Fruit fly (Drosophila melanogaster) whole organism, wandering third instar larva: ENCODE data around the gene Pax.

Experiments
- Abd-B ChIP-seq: fragments of >200 bp; optimal IDR thresholded peaks from 2 replicates; lab custom pipeline; 2017; ENCODE audit warnings: missing biosample characterization, missing genetic modification characterization
- CG32264 ChIP-seq: fragments of 200-800 bp; sonication (Bioruptor generic); optimal IDR thresholded peaks from 2 replicates; lab custom pipeline; 2016; ENCODE audit warnings: missing biosample characterization, missing genetic modification characterization
- CG9705 ChIP-seq: fragments of 200-800 bp; sonication (Bioruptor generic); optimal IDR thresholded peaks from 2 replicates; lab custom pipeline; 2018; ENCODE audit warnings: missing biosample characterization, mild to moderate bottlenecking, missing genetic modification characterization
- CrebA ChIP-seq: fragments of 200-800 bp; sonication (Bioruptor generic); optimal IDR thresholded peaks from 2 replicates; lab custom pipeline; 2016; ENCODE audit warnings: missing biosample characterization, mild to moderate bottlenecking, missing genetic modification characterization, borderline replicate concordance
- Dfd ChIP-seq: fragments of >200 bp; optimal IDR thresholded peaks from 2 replicates; lab custom pipeline; 2017; ENCODE audit warnings: missing biosample characterization, missing genetic modification characterization
- Dif ChIP-seq: fragments of 200-275, 200-300 bp; sonication (Bioruptor generic); optimal IDR thresholded peaks from 2 replicates; lab custom pipeline; 2018; ENCODE audit warnings: missing biosample characterization, missing genetic modification characterization; ENCODE audit not compliant: partially characterized antibody
- GATAd ChIP-seq: sonication (Bioruptor generic); optimal IDR thresholded peaks from 2 replicates; lab custom pipeline; 2016; ENCODE audit warnings: missing biosample characterization, missing genetic modification characterization
- HLH106 ChIP-seq: fragments of 200-800 bp; optimal IDR thresholded peaks from 3 replicates; lab custom pipeline; 2019; ENCODE audit warnings: missing biosample characterization, mild to moderate bottlenecking, missing genetic modification characterization, moderate library complexity
- Hnf4 ChIP-seq: fragments of 200-800 bp; sonication (Bioruptor generic); optimal IDR thresholded peaks from 2 replicates; lab custom pipeline; 2016; ENCODE audit warnings: missing biosample characterization, mild to moderate bottlenecking, missing genetic modification characterization
- Hr78 ChIP-seq: fragments of >200 bp; optimal IDR thresholded peaks from 2 replicates; lab custom pipeline; 2017; ENCODE audit warnings: missing biosample characterization, missing genetic modification characterization
- Hr83 ChIP-seq: fragments of 200-300 bp; sonication (Bioruptor generic); optimal IDR thresholded peaks from 2 replicates; lab custom pipeline; 2016; ENCODE audit warnings: missing biosample characterization, mild to moderate bottlenecking, missing genetic modification characterization, moderate library complexity; ENCODE audit not compliant: poor library complexity, severe bottlenecking
- Jra ChIP-seq: sonication (Bioruptor generic); optimal IDR thresholded peaks from 2 replicates; lab custom pipeline; 2016; ENCODE audit warnings: missing biosample characterization, missing genetic modification characterization
- Mio ChIP-seq: sonication (Bioruptor generic); optimal IDR thresholded peaks from 2 replicates; lab custom pipeline; 2016; ENCODE audit warnings: missing biosample characterization, missing genetic modification characterization
- OdsH ChIP-seq: fragments of 200-800 bp; sonication (Bioruptor generic); optimal IDR thresholded peaks from 2 replicates; lab custom pipeline; 2016; ENCODE audit warnings: missing biosample characterization, mild to moderate bottlenecking, missing genetic modification characterization
- Rel ChIP-seq, 2 experiments: fragments of 200-800 bp; sonication (Bioruptor generic) in 1 of 2; optimal IDR thresholded peaks; 2 replicates in 1 of 2; 3 replicates in 1 of 2; lab custom pipeline; 2016 to 2019; ENCODE audit warnings: mild to moderate bottlenecking in 2 of 2, missing biosample characterization in 2 of 2, missing genetic modification characterization in 2 of 2, moderate library complexity in 1 of 2
- Sp1 ChIP-seq: fragments of 200-800 bp; sonication (Bioruptor generic); optimal IDR thresholded peaks from 3 replicates; lab custom pipeline; 2019; ENCODE audit warnings: missing biosample characterization, mild to moderate bottlenecking, missing genetic modification characterization, moderate library complexity
- Vsx2 ChIP-seq: fragments of 200-300, 225-300 bp; sonication (Bioruptor generic); optimal IDR thresholded peaks from 2 replicates; lab custom pipeline; 2018; ENCODE audit warnings: missing biosample characterization, missing genetic modification characterization; ENCODE audit not compliant: partially characterized antibody
- br ChIP-seq: fragments of 200-800 bp; sonication (Bioruptor generic); optimal IDR thresholded peaks from 2 replicates; lab custom pipeline; 2016; ENCODE audit warnings: missing biosample characterization, missing genetic modification characterization
- brk ChIP-seq: fragments of 200-800 bp; sonication (Bioruptor generic); optimal IDR thresholded peaks from 2 replicates; lab custom pipeline; 2016; ENCODE audit warnings: missing biosample characterization, mild to moderate bottlenecking, missing genetic modification characterization
- dl ChIP-seq, 2 experiments: fragments of 175-275, 200-275 bp in 1 of 2; fragments of 200-275 bp in 1 of 2; sonication (Bioruptor generic); optimal IDR thresholded peaks; lab custom pipeline; 2018; ENCODE audit warnings: mild to moderate bottlenecking in 2 of 2, missing biosample characterization in 2 of 2, missing genetic modification characterization in 2 of 2, moderate library complexity in 2 of 2; ENCODE audit not compliant: partially characterized antibody in 2 of 2, insufficient read depth in 1 of 2
- dmrt93B ChIP-seq: fragments of 200-800 bp; sonication (Bioruptor generic); optimal IDR thresholded peaks from 2 replicates; lab custom pipeline; 2018; ENCODE audit warnings: missing biosample characterization, mild to moderate bottlenecking, missing genetic modification characterization
- dsf ChIP-seq: sonication (Bioruptor generic); optimal IDR thresholded peaks from 2 replicates; lab custom pipeline; 2016; ENCODE audit warnings: missing biosample characterization, missing genetic modification characterization, borderline replicate concordance
- ey ChIP-seq: fragments of 200-800 bp; sonication (Bioruptor generic); optimal IDR thresholded peaks from 2 replicates; lab custom pipeline; 2016; ENCODE audit warnings: missing biosample characterization, missing genetic modification characterization
- foxo ChIP-seq, 2 experiments: fragments of 200-800 bp; sonication (Bioruptor generic); optimal IDR thresholded peaks; 2 replicates in 1 of 2; 3 replicates in 1 of 2; lab custom pipeline; 2016 to 2017; ENCODE audit warnings: missing biosample characterization in 2 of 2, missing genetic modification characterization in 2 of 2
- fru ChIP-seq: fragments of 200-800 bp; sonication (Bioruptor generic); optimal IDR thresholded peaks from 3 replicates; lab custom pipeline; 2016; ENCODE audit warnings: missing biosample characterization, mild to moderate bottlenecking, missing genetic modification characterization
- h ChIP-seq: fragments of 200-800 bp; sonication (Bioruptor generic); optimal IDR thresholded peaks from 3 replicates; lab custom pipeline; 2016; ENCODE audit warnings: missing biosample characterization, mild to moderate bottlenecking, missing genetic modification characterization
- jim ChIP-seq: fragments of 175-275, 200-325 bp; sonication (Bioruptor generic); optimal IDR thresholded peaks from 2 replicates; lab custom pipeline; 2016; ENCODE audit warnings: missing biosample characterization, mild to moderate bottlenecking, missing genetic modification characterization
- lola ChIP-seq: fragments of >200 bp; optimal IDR thresholded peaks from 2 replicates; lab custom pipeline; 2017; ENCODE audit warnings: missing biosample characterization, missing genetic modification characterization
- pan ChIP-seq: fragments of >200 bp; optimal IDR thresholded peaks from 2 replicates; lab custom pipeline; 2017
- psq ChIP-seq: fragments of 200-800 bp; sonication (Bioruptor generic); optimal IDR thresholded peaks from 3 replicates; lab custom pipeline; 2017; ENCODE audit warnings: missing biosample characterization, mild to moderate bottlenecking, missing genetic modification characterization, moderate library complexity
- rgr ChIP-seq: fragments of 200-800 bp; sonication (Bioruptor generic); optimal IDR thresholded peaks from 3 replicates; lab custom pipeline; 2016; ENCODE audit warnings: missing biosample characterization, mild to moderate bottlenecking, missing genetic modification characterization
- sage ChIP-seq: fragments of 200-800 bp; sonication (Bioruptor generic); optimal IDR thresholded peaks from 2 replicates; lab custom pipeline; 2016; ENCODE audit warnings: missing biosample characterization, mild to moderate bottlenecking, missing genetic modification characterization
- sv ChIP-seq: fragments of 200-800 bp; sonication (Bioruptor generic); optimal IDR thresholded peaks from 3 replicates; lab custom pipeline; 2016; ENCODE audit warnings: missing biosample characterization, missing genetic modification characterization
- tai ChIP-seq: sonication (Bioruptor generic); optimal IDR thresholded peaks from 2 replicates; lab custom pipeline; 2016; ENCODE audit warnings: missing biosample characterization, missing genetic modification characterization
- usp ChIP-seq: fragments of >200 bp; optimal IDR thresholded peaks from 2 replicates; lab custom pipeline; 2017; ENCODE audit warnings: missing biosample characterization, missing genetic modification characterization
- woc ChIP-seq: sonication (Bioruptor generic); optimal IDR thresholded peaks from 2 replicates; lab custom pipeline; 2016; ENCODE audit warnings: missing biosample characterization, mild to moderate bottlenecking, missing genetic modification characterization

Gene Pax

dm6 chr2L:19404804-19405203 lies 21.6 kb downstream of the Pax start:
- TF ChIP-seq GATAd (GFP tag; lab: Kevin White, UChicago), result no peak
- TF ChIP-seq usp (GFP tag; lab: Kevin White, UChicago), result no peak
- no peak for TF ChIP-seq h (GFP tag; lab: Kevin White, UChicago)
- no peak for TF ChIP-seq Abd-B

- TF ChIP-seq sage, result no peak
- no peak for TF ChIP-seq Vsx2 (GFP tag; lab: Kevin White, UChicago)
- no peak for TF ChIP-seq Mio (GFP tag; lab: Kevin White, UChicago)
- TF ChIP-seq lola (GFP tag; lab: Kevin White, UChicago), result no peak
- TF ChIP-seq h (GFP tag; lab: Kevin White, UChicago), result no peak
- TF ChIP-seq OdsH (GFP tag; lab: Kevin White, UChicago), result no peak
- TF ChIP-seq pan, result no peak
- no peak for TF ChIP-seq sv
- TF ChIP-seq woc (GFP tag; lab: Kevin White, UChicago), result no peak
Observed at dm6 chr2L:19403398-19403797, 23.0 kb downstream of the Pax start.

- TF ChIP-seq psq, result no peak
- no peak for TF ChIP-seq CrebA (GFP tag; lab: Kevin White, UChicago)
- no peak for TF ChIP-seq CG32264 (GFP tag; lab: Kevin White, UChicago)
- TF ChIP-seq OdsH (GFP tag; lab: Kevin White, UChicago), result no peak
- no peak for TF ChIP-seq Dfd (GFP tag; lab: Kevin White, UChicago)
- TF ChIP-seq Hr78, result no peak
- no peak for TF ChIP-seq fru
- TF ChIP-seq CG9705 (GFP tag; lab: Kevin White, UChicago), result no peak
- TF ChIP-seq Hr83 (GFP tag; lab: Kevin White, UChicago), result no peak
- no peak for TF ChIP-seq dsf (GFP tag; lab: Kevin White, UChicago)
- TF ChIP-seq HLH106, result no peak
- TF ChIP-seq Jra (GFP tag; lab: Kevin White, UChicago), result no peak
- no peak for TF ChIP-seq Mio (GFP tag; lab: Kevin White, UChicago)
- no peak for TF ChIP-seq h (GFP tag; lab: Kevin White, UChicago)
- TF ChIP-seq Sp1 (GFP tag; lab: Kevin White, UChicago), result no peak
- no peak for TF ChIP-seq lola (GFP tag; lab: Kevin White, UChicago)
- TF ChIP-seq br, result no peak
- no peak for TF ChIP-seq foxo (GFP tag; optimal IDR thresholded peaks at IDR 0.05; lab: Kevin White, UChicago)
- TF ChIP-seq GATAd (GFP tag; lab: Kevin White, UChicago), result no peak
- no peak for TF ChIP-seq Vsx2 (GFP tag; lab: Kevin White, UChicago)
Observed at dm6 chr2L:19402667-19403066, 23.7 kb downstream of the Pax start.

- no peak for TF ChIP-seq CG9705 (GFP tag; lab: Kevin White, UChicago)
- peak; percentile 33 for TF ChIP-seq rgr (GFP tag; lab: Kevin White, UChicago)
- TF ChIP-seq dmrt93B, result no peak
- peak; percentile 33 for TF ChIP-seq h (GFP tag; lab: Kevin White, UChicago)
- TF ChIP-seq, all 38 proteins: peak for 2
Observed at dm6 chr2L:19401914-19402313, 24.5 kb downstream of the Pax start.

- TF ChIP-seq CG9705 (GFP tag; lab: Kevin White, UChicago) (peak; percentile 50), Sp1 (GFP tag; lab: Kevin White, UChicago) (peak; percentile 88), Dif (peak; percentile 64), fru (peak; percentile 59), OdsH (GFP tag; lab: Kevin White, UChicago) (peak; percentile 69), Abd-B (no peak), Rel (GFP tag; optimal IDR thresholded peaks at IDR 0.05; lab: Kevin White, UChicago) (no peak), Rel (tag; optimal IDR thresholded peaks at IDR 0.05; lab: Kevin White, UChicago) (peak; percentile 27), h (GFP tag; lab: Kevin White, UChicago) (peak; percentile 44), psq (peak; percentile 88), dmrt93B (peak; percentile 73), HLH106 (peak; percentile 85), Hr78 (no peak), foxo (GFP tag; optimal IDR thresholded peaks at IDR 0.05; lab: Kevin White, UChicago) (peak in 1 of 2 experiments; percentile 83), brk (GFP tag; lab: Kevin White, UChicago) (peak; percentile 10), tai (GFP tag; lab: Kevin White, UChicago) (no peak), Jra (GFP tag; lab: Kevin White, UChicago) (no peak), Vsx2 (GFP tag; lab: Kevin White, UChicago) (peak; percentile 27), sv (peak; percentile 24), woc (GFP tag; lab: Kevin White, UChicago) (peak; percentile 81), jim (GFP tag; lab: Kevin White, UChicago) (peak; percentile 1), ey (peak; percentile 39), pan (no peak), Hnf4 (GFP tag; lab: Kevin White, UChicago) (peak; percentile 23), dl (GFP tag; optimal IDR thresholded peaks at IDR 0.05; lab: Kevin White, UChicago; ENCODE audit: insufficient read depth in 1 of 2, partially characterized antibody in 2 of 2) (peak in 1 of 2 experiments; percentile 63), Hr83 (GFP tag; lab: Kevin White, UChicago) (peak; percentile 60)
Observed at dm6 chr2L:19398317-19399234, 27.8 kb downstream of the Pax start, which contains the start of gene CG17544. Gene CG17544 (minus strand): TSS chr2L:19398493.
